Fruit fly (Drosophila melanogaster): Measurements from ENCODE around the gene JhI-21.

DNA sequence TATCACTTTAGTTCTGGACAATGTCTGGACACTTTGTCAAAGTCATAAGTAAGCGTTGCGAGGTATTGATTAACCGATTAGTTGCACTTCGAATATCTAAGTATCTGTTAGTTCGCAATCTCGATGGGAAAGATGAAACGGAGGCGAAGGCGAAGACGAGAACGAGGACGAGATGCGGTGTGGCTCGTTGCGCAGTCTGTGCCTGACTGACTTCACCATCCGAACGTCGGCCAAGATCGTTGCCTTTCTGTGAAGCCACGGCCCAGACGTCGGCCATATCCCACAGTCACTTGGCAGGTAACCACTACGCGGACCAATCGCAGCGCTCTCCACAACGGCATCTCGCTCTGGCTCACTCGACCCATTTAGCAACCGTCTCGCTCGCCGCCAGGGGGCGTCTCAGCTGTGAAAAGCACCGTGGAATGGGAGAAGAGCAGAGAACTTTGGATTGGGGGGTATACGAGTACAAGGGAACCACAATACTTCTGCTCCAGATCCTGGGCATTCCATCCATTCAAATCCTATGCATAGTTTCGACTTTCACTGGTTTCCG, 29.9 kb upstream of the JhI-21 start, which contains the start of gene prd:
- TF ChIP-seq CG8478 (optimal IDR thresholded peaks at IDR 0.05) (no peak), psq (optimal IDR thresholded peaks at IDR 0.05) (no peak), Dll (optimal IDR thresholded peaks at IDR 0.05) (no peak), usp (GFP tag; optimal IDR thresholded peaks at IDR 0.05) (no peak), pan (optimal IDR thresholded peaks at IDR 0.05) (no peak), EcR (GFP tag; optimal IDR thresholded peaks at IDR 0.05) (no peak)
